Worm (Caenorhabditis elegans) whole organism, young adult: ENCODE data around the gene ZK1290.13.

Experiments used
- D2030.7 ChIP-seq: fragments of 200-800 bp; sonication (Bioruptor generic); IDR thresholded peaks from 2 replicates; pipeline ENCODE4 v1.3.6; 2022; ENCODE audit warnings: missing genetic modification reagents, missing genetic modification characterization, missing compliant biosample characterization
- F33H1.4 ChIP-seq: fragments of 200-800 bp; sonication (Bioruptor generic); IDR thresholded peaks from 2 replicates; pipeline ENCODE4 v1.3.6; 2022; ENCODE audit warnings: missing genetic modification reagents, missing genetic modification characterization, missing compliant biosample characterization
- Y56A3A.18 ChIP-seq: fragments of 200-800 bp; sonication (Bioruptor generic); IDR thresholded peaks from 2 replicates; pipeline ENCODE4 v1.3.6; 2022; ENCODE audit warnings: missing genetic modification reagents, missing genetic modification characterization, missing compliant biosample characterization
- bed-1 ChIP-seq: fragments of 200-800 bp; sonication (Bioruptor generic); IDR thresholded peaks from 2 replicates; pipeline ENCODE4 v1.3.6; 2022; ENCODE audit warnings: missing genetic modification reagents, missing genetic modification characterization, missing compliant biosample characterization
- dpl-1 ChIP-seq: fragments of 150-350 bp; optimal IDR thresholded peaks from 2 replicates; lab custom pipeline; 2014; ENCODE audit warnings: missing biosample characterization, missing genetic modification reagents, missing genetic modification characterization
- ekl-4 ChIP-seq: fragments of 200-800 bp; sonication (Bioruptor generic); IDR thresholded peaks from 2 replicates; pipeline ENCODE4 v1.3.6; 2022; ENCODE audit warnings: missing genetic modification reagents, missing genetic modification characterization, missing compliant biosample characterization
- ets-4 ChIP-seq: fragments of 200-800 bp; sonication (Bioruptor generic); optimal IDR thresholded peaks from 2 replicates; lab custom pipeline; 2018; ENCODE audit warnings: mild to moderate bottlenecking, missing genetic modification characterization, missing compliant biosample characterization
- hrde-1 ChIP-seq: sonication (generic microtip); optimal IDR thresholded peaks from 2 replicates; lab custom pipeline; 2016; ENCODE audit warnings: missing genetic modification characterization, mild to moderate bottlenecking, missing compliant biosample characterization, moderate library complexity, missing genotype, missing genetic modification reagents, borderline replicate concordance
- ztf-22 ChIP-seq: fragments of 200-800 bp; sonication (Bioruptor generic); optimal IDR thresholded peaks from 2 replicates; lab custom pipeline; 2018; ENCODE audit warnings: mild to moderate bottlenecking, missing genetic modification characterization, moderate library complexity, missing compliant biosample characterization

ce11 chrII:7575614-7576013 lies 40.8 kb downstream of the ZK1290.13 start, which contains the start of gene F35D2.1:
- TF ChIP-seq dpl-1 (no peak), D2030.7 (GFP tag; lab: Robert Waterston, UW) (no peak), ztf-22 (GFP tag; lab: Kevin White, UChicago) (no peak), F33H1.4 (GFP tag; lab: Robert Waterston, UW) (no peak), ekl-4 (GFP tag; lab: Robert Waterston, UW) (no peak), bed-1 (GFP tag; lab: Robert Waterston, UW) (no peak), Y56A3A.18 (GFP tag; lab: Robert Waterston, UW) (no peak), hrde-1 (tag; lab: Kevin White, UChicago) (no peak), ets-4 (GFP tag; lab: Kevin White, UChicago) (no peak)
